Worm (Caenorhabditis elegans): ENCODE results near the gene Y48A6B.7.

DNA sequence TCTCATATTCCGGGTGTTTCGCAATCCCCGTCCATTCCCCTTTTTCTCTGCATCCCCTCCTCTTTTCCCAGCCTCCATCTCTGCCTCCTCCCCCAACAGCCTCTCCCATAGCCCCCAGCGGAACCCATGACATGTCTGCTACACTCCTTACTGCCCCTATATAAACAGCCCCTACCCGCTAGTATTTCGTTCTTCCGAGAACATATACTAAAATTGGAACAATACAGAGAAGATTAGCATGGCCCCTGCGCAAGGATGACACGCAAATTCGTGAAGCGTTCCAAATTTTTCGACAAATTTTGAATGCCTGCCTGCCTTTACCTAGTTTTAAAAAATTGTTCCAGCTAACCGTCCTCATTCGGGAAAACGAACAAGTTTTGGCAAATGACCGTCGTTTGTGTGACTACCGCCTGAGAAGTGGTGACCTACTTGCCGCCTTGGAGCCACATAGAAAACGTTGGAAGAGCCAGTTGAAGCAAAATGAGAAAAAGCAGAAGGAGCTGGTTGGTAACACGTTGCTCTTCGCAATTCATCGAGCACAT, 36.8 kb downstream of the Y48A6B.7 start:
- TF ChIP-seq ceh-36 (tag; optimal IDR thresholded peaks at IDR 0.05) = peak; percentile 93
- no peak for TF ChIP-seq ama-1 (optimal IDR thresholded peaks at IDR 0.05)
- TF ChIP-seq hnd-1 (tag; optimal IDR thresholded peaks at IDR 0.05) = peak; percentile 82
- TF ChIP-seq sea-1 (GFP tag; conservative IDR thresholded peaks at IDR 0.05) = peak; percentile 95
- peak; percentile 89 for TF ChIP-seq tbx-37 (GFP tag; conservative IDR thresholded peaks at IDR 0.05)
- TF ChIP-seq tbx-11 (GFP tag; IDR thresholded peaks at IDR 0.05) = peak; percentile 94
